Worm (Caenorhabditis elegans) whole organism, young adult: ENCODE results near the gene nhr-129.

Experiments used
- F49E8.2 ChIP-seq: sonication (generic microtip); optimal IDR thresholded peaks from 3 replicates; lab custom pipeline; 2017; ENCODE audit warnings: missing genetic modification characterization, mild to moderate bottlenecking, missing compliant biosample characterization, antibody characterized with exemption, moderate library complexity; ENCODE audit not compliant: insufficient read depth
- K11D2.4 ChIP-seq: fragments of 200-800 bp; sonication (Bioruptor generic); IDR thresholded peaks from 2 replicates; pipeline ENCODE4 v1.3.6; 2022; ENCODE audit warnings: missing genetic modification reagents, missing genetic modification characterization, missing compliant biosample characterization
- ama-1 ChIP-seq, 3 experiments: fragments of 150-350 bp in 1 of 3; sonication (generic microtip) in 2 of 3; optimal IDR thresholded peaks; 2 replicates each; lab custom pipeline; 2014 to 2018; ENCODE audit warnings: missing biosample characterization in 2 of 3, missing genetic modification characterization in 2 of 3, missing genetic modification reagents in 2 of 3
- dpl-1 ChIP-seq: fragments of 150-350 bp; optimal IDR thresholded peaks from 2 replicates; lab custom pipeline; 2014; ENCODE audit warnings: missing biosample characterization, missing genetic modification reagents, missing genetic modification characterization
- efl-1 ChIP-seq: fragments of 150-350 bp; optimal IDR thresholded peaks from 2 replicates; lab custom pipeline; 2014; ENCODE audit warnings: missing biosample characterization, missing genetic modification reagents, missing genetic modification characterization
- rec-8 ChIP-seq, 2 experiments: sonication (generic microtip); optimal IDR thresholded peaks; 2 replicates each; lab custom pipeline; 2016; ENCODE audit warnings: mild to moderate bottlenecking in 2 of 2, missing genetic modification characterization in 2 of 2, missing genetic modification reagents in 2 of 2, missing genotype in 2 of 2, missing biosample characterization in 1 of 2, missing compliant biosample characterization in 1 of 2, moderate library complexity in 1 of 2
- snpc-4 ChIP-seq, 5 experiments: fragments of 150-350 bp in 1 of 5; sonication (generic microtip) in 4 of 5; optimal IDR thresholded peaks; 2 replicates each; lab custom pipeline; 2014 to 2018; ENCODE audit warnings: missing genetic modification characterization in 5 of 5, missing biosample characterization in 3 of 5, antibody characterized with exemption in 2 of 5, mild to moderate bottlenecking in 2 of 5, missing compliant biosample characterization in 2 of 5, missing genotype in 2 of 5, moderate library complexity in 2 of 5, missing genetic modification reagents in 1 of 5
- tlf-1 ChIP-seq: fragments of 200-800 bp; sonication (Bioruptor generic); optimal IDR thresholded peaks from 2 replicates; lab custom pipeline; 2018; ENCODE audit warnings: mild to moderate bottlenecking, missing genetic modification characterization, missing compliant biosample characterization
- unc-130 ChIP-seq: sonication (generic microtip); optimal IDR thresholded peaks from 2 replicates; lab custom pipeline; 2016; ENCODE audit warnings: missing genetic modification reagents, missing genetic modification characterization, missing compliant biosample characterization

ce11 chrV:13299398-13299797, 31.4 kb downstream of the nhr-129 start:
- no peak for TF ChIP-seq F49E8.2
- no peak for TF ChIP-seq efl-1 (GFP tag; lab: Kevin White, UChicago)
- no peak for TF ChIP-seq K11D2.4 (GFP tag; lab: Robert Waterston, UW)
- no peak for TF ChIP-seq unc-130 (GFP tag; lab: Kevin White, UChicago)
- no peak for TF ChIP-seq dpl-1
- TF ChIP-seq snpc-4 (GFP tag; optimal IDR thresholded peaks at IDR 0.05; lab: Kevin White, UChicago) = no peak
- TF ChIP-seq snpc-4 (tag; optimal IDR thresholded peaks at IDR 0.05; lab: Kevin White, UChicago) = no peak
- no peak for TF ChIP-seq tlf-1
- TF ChIP-seq rec-8 (tag; optimal IDR thresholded peaks at IDR 0.05; lab: Kevin White, UChicago) = no peak
- no peak for TF ChIP-seq ama-1 (optimal IDR thresholded peaks at IDR 0.05; lab: Kevin White, UChicago)
- TF ChIP-seq ama-1 (GFP tag; optimal IDR thresholded peaks at IDR 0.05; lab: Kevin White, UChicago) = no peak
